Worm (Caenorhabditis elegans): ENCODE data around the gene K07D4.4.

DNA sequence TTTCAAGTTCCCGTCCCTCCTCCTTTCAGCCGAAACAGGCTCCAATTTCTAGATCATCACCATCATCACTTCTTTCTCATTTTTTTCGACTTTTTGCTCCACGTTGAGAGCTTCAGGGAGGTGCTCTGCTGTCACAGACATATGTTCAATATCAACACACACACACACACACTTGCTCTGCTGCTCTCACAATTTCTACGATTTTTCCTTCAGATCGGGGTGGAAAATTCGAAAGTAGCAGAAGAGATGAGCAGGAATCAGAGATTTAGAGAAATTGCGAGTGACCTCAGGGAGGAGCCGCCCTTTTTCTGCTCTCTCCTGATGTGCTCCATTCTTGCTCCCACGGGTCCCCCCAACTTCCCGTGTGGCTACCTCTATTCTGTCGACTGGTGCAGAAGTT, 6.3 kb upstream of the K07D4.4 start, which contains the start of gene pqn-48:
- TF ChIP-seq hmg-1.1 (GFP tag; IDR thresholded peaks at IDR 0.05) (no peak; the same call in 1 of the 2 replicates), fkh-10 (GFP tag; optimal IDR thresholded peaks at IDR 0.05) (no peak), lin-39 (tag; optimal IDR thresholded peaks at IDR 0.05) (no peak), snpc-4 (tag; optimal IDR thresholded peaks at IDR 0.05) (no peak), egl-27 (tag; optimal IDR thresholded peaks at IDR 0.05) (no peak), ztf-11 (tag; optimal IDR thresholded peaks at IDR 0.05) (no peak), lim-7 (GFP tag; IDR thresholded peaks at IDR 0.05) (no peak), lin-15B (tag; optimal IDR thresholded peaks at IDR 0.05) (no peak), ceh-82 (tag; optimal IDR thresholded peaks at IDR 0.05) (no peak), nhr-25 (tag; optimal IDR thresholded peaks at IDR 0.05; ENCODE audit: borderline replicate concordance, insufficient read depth) (no peak), daf-16 (GFP tag; optimal IDR thresholded peaks at IDR 0.05) (no peak), daf-16 (tag; optimal IDR thresholded peaks at IDR 0.05) (no peak)
